Worm (Caenorhabditis elegans) whole organism, L4/young adult: ENCODE measurements around the gene mab-7.
A peak's percentile ranks its signal among the peaks of the same experiment; 100 is the strongest.

Experiments
- W03F9.2 ChIP-seq: fragments of 150-350 bp; optimal IDR thresholded peaks from 2 replicates; lab custom pipeline; 2014; ENCODE audit warnings: missing biosample characterization, missing genetic modification characterization
- dao-5 ChIP-seq: sonication (generic microtip); optimal IDR thresholded peaks from 2 replicates; lab custom pipeline; 2016; ENCODE audit warnings: missing genotype, missing genetic modification characterization, moderate library complexity, missing compliant biosample characterization
- him-1 ChIP-seq: sonication (generic microtip); optimal IDR thresholded peaks from 2 replicates; lab custom pipeline; 2016; ENCODE audit warnings: missing genotype, missing genetic modification reagents, missing genetic modification characterization, missing compliant biosample characterization

The mab-7 gene

DNA sequence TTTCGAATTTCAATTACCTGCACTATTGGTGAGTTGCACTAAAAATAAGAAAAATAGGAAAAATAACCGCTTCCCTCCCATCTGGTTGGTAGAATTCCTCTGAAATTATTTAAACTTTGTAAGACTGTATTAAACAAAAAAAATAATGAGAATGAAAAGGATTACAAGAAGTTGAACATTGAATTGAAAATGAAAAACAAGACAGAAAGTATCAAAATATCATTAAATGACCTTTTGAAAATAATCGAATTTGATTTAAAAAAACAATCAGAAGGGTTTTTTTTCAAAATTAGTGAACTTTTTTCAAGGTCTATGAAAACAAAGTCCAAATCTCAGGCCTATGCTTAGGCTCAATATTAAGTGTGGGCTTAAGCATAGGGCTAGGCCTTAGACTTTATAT is 46.4 kb downstream of the mab-7 start, which contains the start of gene igcm-1:
igcm-1 (minus strand) TSS at position 101 of the 400 bp plus-strand sequence.
- no peak for TF ChIP-seq W03F9.2 (tag; lab: Kevin White, UChicago)
- TF ChIP-seq dao-5 (tag; lab: Kevin White, UChicago): no peak
- no peak for TF ChIP-seq him-1 (tag; lab: Kevin White, UChicago)

DNA sequence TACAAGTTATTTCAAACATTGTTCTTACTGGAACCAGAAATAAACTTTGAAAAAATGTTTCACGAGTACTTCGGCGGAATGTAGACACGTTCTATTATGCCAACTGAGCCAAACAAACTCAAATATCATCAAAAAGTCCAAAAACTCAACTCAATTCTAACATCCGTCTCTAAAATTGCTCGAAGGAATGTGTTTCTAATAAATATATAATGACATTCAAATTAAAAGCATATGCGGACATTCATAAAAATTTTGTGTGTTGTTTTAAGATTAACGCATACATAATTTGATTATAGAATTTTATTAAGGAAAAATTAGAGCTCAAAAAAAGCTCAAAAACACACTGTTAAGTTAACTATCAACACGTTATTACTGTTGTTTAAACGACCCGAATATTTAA is 52.4 kb downstream of the mab-7 start:
- TF ChIP-seq W03F9.2 (tag; lab: Kevin White, UChicago): no peak
- TF ChIP-seq dao-5 (tag; lab: Kevin White, UChicago): no peak
- TF ChIP-seq him-1 (tag; lab: Kevin White, UChicago): no peak

DNA sequence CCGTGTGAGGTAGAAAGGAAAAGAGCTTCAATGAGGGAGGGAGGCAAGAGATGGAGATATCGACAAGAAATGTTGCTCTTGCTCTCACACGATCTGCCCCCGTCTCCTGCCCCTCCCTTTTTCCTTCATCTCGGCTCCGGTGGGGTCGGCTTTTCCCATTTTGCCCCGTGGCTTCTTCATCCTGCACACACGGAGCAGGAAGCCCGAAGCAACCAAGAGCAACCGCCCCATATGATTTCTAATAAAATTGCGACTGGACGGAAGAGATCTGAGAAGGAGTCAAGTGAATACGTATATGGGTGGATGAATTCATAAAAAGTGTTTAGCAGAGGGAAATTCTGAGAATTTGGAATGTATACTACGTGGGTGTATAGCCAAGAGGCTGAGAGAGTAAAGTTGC is 53.2 kb downstream of the mab-7 start:
- TF ChIP-seq him-1 (tag; lab: Kevin White, UChicago) (peak; percentile 51), W03F9.2 (tag; lab: Kevin White, UChicago) (no peak), dao-5 (tag; lab: Kevin White, UChicago) (no peak)
